Worm (Caenorhabditis elegans): Measurements from ENCODE around the gene M01D1.12.
"Not testable (repeated sequence)": the region's sequence is repeated elsewhere in the genome, so short reads cannot be mapped to it uniquely, and the experiment has no call there.

Gene M01D1.12

DNA sequence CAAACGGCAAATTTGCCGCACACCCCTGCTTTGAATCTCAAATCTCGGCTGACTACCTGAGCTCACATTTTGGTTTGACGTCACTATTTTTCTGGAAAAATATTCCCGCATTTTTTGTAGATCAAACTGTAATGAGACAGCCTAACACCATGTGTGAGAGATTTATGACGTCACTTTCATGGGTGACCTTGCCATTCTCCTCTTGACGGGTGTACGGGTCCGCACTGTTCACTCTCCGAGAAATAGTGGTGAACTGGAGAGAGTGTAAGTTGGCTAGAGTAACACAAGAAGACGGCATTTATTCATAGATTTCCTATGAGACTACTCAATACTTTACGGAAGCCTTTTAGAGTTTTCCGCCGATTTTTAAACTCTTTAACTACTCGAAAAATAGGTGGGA lies 41.1 kb upstream of the M01D1.12 start, which contains the start of gene fbxc-40:
Gene fbxc-40, plus strand, starts transcription at position 301 of the 400 bp plus-strand sequence.
- TF ChIP-seq arid-1 (GFP tag; conservative IDR thresholded peaks at IDR 0.05); php-3 (GFP tag; IDR thresholded peaks at IDR 0.05); lin-38 (GFP tag; IDR thresholded peaks at IDR 0.05): not testable (repeated sequence)

- no peak for TF ChIP-seq sdz-12 (GFP tag; optimal IDR thresholded peaks at IDR 0.05)
- no peak for TF ChIP-seq lim-7 (GFP tag; IDR thresholded peaks at IDR 0.05)
- TF ChIP-seq F44E2.7 (GFP tag; IDR thresholded peaks at IDR 0.05) = no peak
- TF ChIP-seq ctbp-1 (GFP tag; IDR thresholded peaks at IDR 0.05) = no peak
- no peak for TF ChIP-seq F10B5.3 (tag; optimal IDR thresholded peaks at IDR 0.05)
- TF ChIP-seq saeg-2 (GFP tag; IDR thresholded peaks at IDR 0.05) = no peak
- TF ChIP-seq cey-2 (tag; optimal IDR thresholded peaks at IDR 0.05; ENCODE audit: borderline replicate concordance, insufficient read depth) = no peak
- TF ChIP-seq ZK337.2 (GFP tag; IDR thresholded peaks at IDR 0.05) = no peak
- no peak for TF ChIP-seq D1046.2 (GFP tag; IDR thresholded peaks at IDR 0.05)
- no peak for TF ChIP-seq mdt-29 (GFP tag; IDR thresholded peaks at IDR 0.05)
- TF ChIP-seq Y48G9A.11 (GFP tag; IDR thresholded peaks at IDR 0.05) = no peak
- no peak for TF ChIP-seq daf-16 (GFP tag; optimal IDR thresholded peaks at IDR 0.05)
- TF ChIP-seq daf-16 (tag; optimal IDR thresholded peaks at IDR 0.05) = no peak
Measured at ce11 chrII:988437-988836, 38.3 kb upstream of the M01D1.12 start, which contains the start of gene fbxc-39. fbxc-39 (plus strand) TSS chrII:988737.

DNA sequence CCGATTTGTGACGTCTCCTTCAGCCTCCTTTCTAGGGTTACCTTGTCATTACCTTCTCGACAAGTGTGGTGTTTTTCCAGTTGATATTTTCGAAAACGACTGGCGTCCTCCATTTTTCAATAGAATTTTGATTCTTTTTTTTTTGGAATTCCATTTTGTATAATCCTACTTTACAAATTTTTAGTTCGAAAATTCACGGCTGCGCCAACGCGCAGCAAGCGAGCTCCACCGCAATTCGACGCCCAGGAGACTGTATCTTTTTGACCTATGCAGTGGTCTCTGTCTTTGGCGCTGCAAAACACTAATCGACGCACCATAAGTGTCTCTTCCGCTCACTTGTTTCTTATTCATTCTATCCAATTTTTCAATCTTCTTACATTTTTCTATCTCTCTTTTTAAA lies 35.5 kb upstream of the M01D1.12 start, which contains the start of gene fbxc-42:
Gene fbxc-42, plus strand, starts transcription at position 301 of the 400 bp plus-strand sequence.
- no peak for TF ChIP-seq ZK337.2 (GFP tag; IDR thresholded peaks at IDR 0.05)
- TF ChIP-seq madf-5 (GFP tag; IDR thresholded peaks at IDR 0.05) = no peak
- no peak for TF ChIP-seq tra-1 (GFP tag; IDR thresholded peaks at IDR 0.05)
- TF ChIP-seq unc-130 (GFP tag; optimal IDR thresholded peaks at IDR 0.05) = no peak
- TF ChIP-seq lim-7 (GFP tag; IDR thresholded peaks at IDR 0.05) = no peak
- no peak for TF ChIP-seq snpc-4 (tag; optimal IDR thresholded peaks at IDR 0.05)
- TF ChIP-seq lir-3 (tag; optimal IDR thresholded peaks at IDR 0.05) = no peak
- no peak for TF ChIP-seq spr-3 (GFP tag; optimal IDR thresholded peaks at IDR 0.05)
- no peak for TF ChIP-seq pqm-1 (tag; optimal IDR thresholded peaks at IDR 0.05)
- no peak for TF ChIP-seq F49E8.2 (tag; optimal IDR thresholded peaks at IDR 0.05; ENCODE audit: borderline replicate concordance)
- no peak for TF ChIP-seq gei-8 (GFP tag; optimal IDR thresholded peaks at IDR 0.05)
- no peak for TF ChIP-seq ceh-28 (tag; optimal IDR thresholded peaks at IDR 0.05)
- no peak for TF ChIP-seq lsy-2 (tag; optimal IDR thresholded peaks at IDR 0.05)
- TF ChIP-seq hmg-1.1 (GFP tag; IDR thresholded peaks at IDR 0.05) = no peak

DNA sequence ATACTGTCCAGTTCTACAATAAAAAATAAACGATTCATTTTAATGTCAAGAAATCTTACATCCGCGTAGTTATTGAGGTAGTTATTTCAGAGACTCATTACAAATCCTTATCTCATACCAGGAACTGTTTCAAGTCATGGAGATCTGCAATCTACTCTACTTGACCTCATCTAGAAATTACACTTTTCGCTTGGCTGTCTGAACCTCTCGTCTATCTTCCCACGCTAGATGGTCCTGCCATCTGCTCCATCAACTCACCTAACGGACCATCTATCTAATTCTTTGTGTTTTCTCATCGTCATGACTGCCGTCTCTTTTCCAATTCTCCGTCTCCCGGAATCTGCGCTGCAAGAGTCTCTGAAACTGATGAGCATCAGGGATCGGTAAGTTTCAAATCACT lies 32.5 kb upstream of the M01D1.12 start, which contains the start of gene F45D11.7:
Gene F45D11.7, plus strand, starts transcription at position 301 of the 400 bp plus-strand sequence.
- not testable (repeated sequence) for TF ChIP-seq skn-1 (tag; optimal IDR thresholded peaks at IDR 0.05); ceh-32 (tag; optimal IDR thresholded peaks at IDR 0.05; ENCODE audit: poor library complexity); jun-1 (tag; optimal IDR thresholded peaks at IDR 0.05)

- not testable (repeated sequence) for TF ChIP-seq ceh-44, lin-1, hmg-1.1 (GFP tag; IDR thresholded peaks at IDR 0.05)
Measured at ce11 chrII:996112-996511, 30.7 kb upstream of the M01D1.12 start, which contains the start of gene F45D11.11. F45D11.11 (minus strand) TSS chrII:996212.

All from whole organism, L4 larva.